Fruit fly (Drosophila melanogaster): ENCODE results near the gene CG10864.
A peak's percentile ranks its signal among the peaks of the same experiment; 100 is the strongest.

The CG10864 gene

dm6 chr3R:18396801-18397604 lies 14.4 kb downstream of the CG10864 start, which contains the start of gene Vti1b (continued):
- TF ChIP-seq Gsc (GFP tag; IDR thresholded peaks at IDR 0.05) (peak; percentile 82), Abd-B (GFP tag; optimal IDR thresholded peaks at IDR 0.05) (peak; percentile 91), CG8478 (optimal IDR thresholded peaks at IDR 0.05) (no peak), fru (optimal IDR thresholded peaks at IDR 0.05) (no peak), E2f1 (GFP tag; IDR thresholded peaks at IDR 0.05) (peak; percentile 90), CG6791 (GFP tag; IDR thresholded peaks at IDR 0.05; ENCODE audit: partially characterized antibody) (no peak), Lpt (GFP tag; optimal IDR thresholded peaks at IDR 0.05) (no peak), CG14965 (GFP tag; optimal IDR thresholded peaks at IDR 0.05; ENCODE audit: borderline replicate concordance) (peak; percentile 61), corto (GFP tag; optimal IDR thresholded peaks at IDR 0.05) (peak; percentile 75), insv (GFP tag; optimal IDR thresholded peaks at IDR 0.05) (peak in 1 of 2 experiments; percentile 47), CG7745 (tag; optimal IDR thresholded peaks at IDR 0.05) (peak; percentile 31), CG5245 (GFP tag; optimal IDR thresholded peaks at IDR 0.05) (peak; percentile 92), CG9876 (GFP tag; optimal IDR thresholded peaks at IDR 0.05) (peak; percentile 85), CG2202 (tag; optimal IDR thresholded peaks at IDR 0.05) (peak; percentile 94), CG4820 (GFP tag; optimal IDR thresholded peaks at IDR 0.05) (peak; percentile 95), CG10147 (GFP tag; optimal IDR thresholded peaks at IDR 0.05) (peak; percentile 90), Xrp1 (GFP tag; IDR thresholded peaks at IDR 0.05) (peak; percentile 96), gem (tag; optimal IDR thresholded peaks at IDR 0.05) (peak; percentile 95), CG12744 (GFP tag; optimal IDR thresholded peaks at IDR 0.05) (peak; percentile 90), CG7987 (GFP tag; optimal IDR thresholded peaks at IDR 0.05) (peak; percentile 88), sisA (GFP tag; IDR thresholded peaks at IDR 0.05) (peak; percentile 96), CG15269 (tag; optimal IDR thresholded peaks at IDR 0.05) (peak; percentile 93), gsb (GFP tag; IDR thresholded peaks at IDR 0.05) (peak; percentile 74), Mrtf (GFP tag; IDR thresholded peaks at IDR 0.05) (peak; percentile 85), CG17361 (GFP tag; IDR thresholded peaks at IDR 0.05) (peak; percentile 95), CG31441 (GFP tag; IDR thresholded peaks at IDR 0.05) (peak; percentile 86), Jarid2 (GFP tag; optimal IDR thresholded peaks at IDR 0.05) (peak; percentile 51), gcm2 (GFP tag; optimal IDR thresholded peaks at IDR 0.05) (peak; percentile 91), CG12659 (GFP tag; optimal IDR thresholded peaks at IDR 0.05) (peak; percentile 93), CG17568 (GFP tag; optimal IDR thresholded peaks at IDR 0.05) (peak; percentile 85), so (GFP tag; IDR thresholded peaks at IDR 0.05) (peak; percentile 93), CG2889 (GFP tag; IDR thresholded peaks at IDR 0.05) (peak; percentile 85; the same call in 2 of the 3 replicates), CG13894 (tag; optimal IDR thresholded peaks at IDR 0.05) (peak; percentile 33), CG13123 (GFP tag; optimal IDR thresholded peaks at IDR 0.05) (peak; percentile 89), CG1792 (GFP tag; optimal IDR thresholded peaks at IDR 0.05) (peak; percentile 88), jigr1 (GFP tag; IDR thresholded peaks at IDR 0.05) (peak; percentile 87), da (GFP tag; optimal IDR thresholded peaks at IDR 0.05) (peak; percentile 79), luna (GFP tag; optimal IDR thresholded peaks at IDR 0.05) (peak; percentile 81), CG13296 (GFP tag; optimal IDR thresholded peaks at IDR 0.05) (peak; percentile 85), kni (GFP tag; optimal IDR thresholded peaks at IDR 0.05) (peak; percentile 95), CG11093 (GFP tag; IDR thresholded peaks at IDR 0.05) (peak; percentile 93), CG13775 (GFP tag; optimal IDR thresholded peaks at IDR 0.05) (peak; percentile 88), rib (GFP tag; IDR thresholded peaks at IDR 0.05) (peak; percentile 74; the same call in 1 of the 2 replicates), CG12155 (GFP tag; optimal IDR thresholded peaks at IDR 0.05) (peak; percentile 92), Camta (GFP tag; optimal IDR thresholded peaks at IDR 0.05) (peak; percentile 80), ERR (GFP tag; optimal IDR thresholded peaks at IDR 0.05) (peak; percentile 89), CG15011 (GFP tag; optimal IDR thresholded peaks at IDR 0.05) (peak; percentile 85), CG12071 (GFP tag; optimal IDR thresholded peaks at IDR 0.05) (peak; percentile 83), Scr (GFP tag; IDR thresholded peaks at IDR 0.05; ENCODE audit: partially characterized antibody) (no peak), tup (GFP tag; optimal IDR thresholded peaks at IDR 0.05) (peak; percentile 79)

All from whole organism, embryonic.